Fruit fly (Drosophila melanogaster): Measurements from ENCODE around the gene iPLA2-VIA.

The iPLA2-VIA gene

dm6 chr3L:9853140-9853746 lies 10.9 kb downstream of the iPLA2-VIA start:
- TF ChIP-seq D1 (tag; optimal IDR thresholded peaks at IDR 0.05) (no peak), EcR (GFP tag; optimal IDR thresholded peaks at IDR 0.05) (no peak), CG10348 (GFP tag; IDR thresholded peaks at IDR 0.05) (no peak), CG8159 (tag; optimal IDR thresholded peaks at IDR 0.05) (peak; percentile 17), Ets98B (GFP tag; IDR thresholded peaks at IDR 0.05) (no peak), CG34367 (tag; optimal IDR thresholded peaks at IDR 0.05) (peak; percentile 61), CG14655 (GFP tag; optimal IDR thresholded peaks at IDR 0.05) (peak; percentile 28), CG9948 (tag; optimal IDR thresholded peaks at IDR 0.05) (no peak), gl (tag; optimal IDR thresholded peaks at IDR 0.05) (peak; percentile 25), fd96Ca (GFP tag; IDR thresholded peaks at IDR 0.05) (no peak), Pif1A (GFP tag; optimal IDR thresholded peaks at IDR 0.05) (peak; percentile 5), Snoo (tag; optimal IDR thresholded peaks at IDR 0.05) (no peak), rn (GFP tag; IDR thresholded peaks at IDR 0.05) (no peak), Pif1B (GFP tag; optimal IDR thresholded peaks at IDR 0.05) (no peak), CG15710 (tag; optimal IDR thresholded peaks at IDR 0.05) (peak; percentile 62), CG13204 (GFP tag; optimal IDR thresholded peaks at IDR 0.05) (peak; percentile 77), CG12605 (GFP tag; IDR thresholded peaks at IDR 0.05) (0 out of 2 replicates have a peak, but pooled peaks have one; percentile 14), CG17806 (tag; optimal IDR thresholded peaks at IDR 0.05) (no peak), CG8301 (tag; optimal IDR thresholded peaks at IDR 0.05) (no peak), CG32121 (GFP tag; IDR thresholded peaks at IDR 0.05) (no peak), CG4496 (GFP tag; IDR thresholded peaks at IDR 0.05) (0 out of 3 replicates have a peak, but pooled peaks have one; percentile 31)

dm6 chr3L:9851000-9851671 lies 13.0 kb downstream of the iPLA2-VIA start:
- peak; percentile 7 for TF ChIP-seq CG14655 (GFP tag; optimal IDR thresholded peaks at IDR 0.05)
- TF ChIP-seq Ets98B (GFP tag; IDR thresholded peaks at IDR 0.05), result no peak
- peak; percentile 14 for TF ChIP-seq CG15710 (tag; optimal IDR thresholded peaks at IDR 0.05)
- peak; percentile 32 for TF ChIP-seq CG17806 (tag; optimal IDR thresholded peaks at IDR 0.05)
- TF ChIP-seq D1 (tag; optimal IDR thresholded peaks at IDR 0.05), result no peak
- 0 out of 3 replicates have a peak, but pooled peaks have one; percentile 31 for TF ChIP-seq CG4496 (GFP tag; IDR thresholded peaks at IDR 0.05)
- TF ChIP-seq CG8159 (tag; optimal IDR thresholded peaks at IDR 0.05), result peak; percentile 22
- TF ChIP-seq Pif1A (GFP tag; optimal IDR thresholded peaks at IDR 0.05), result peak; percentile 3
- TF ChIP-seq CG9948 (tag; optimal IDR thresholded peaks at IDR 0.05), result peak; percentile 15

- TF ChIP-seq Snoo (tag; optimal IDR thresholded peaks at IDR 0.05), result no peak
- no peak for TF ChIP-seq CG8301 (tag; optimal IDR thresholded peaks at IDR 0.05)
- TF ChIP-seq CG9948 (tag; optimal IDR thresholded peaks at IDR 0.05), result no peak
- no peak for TF ChIP-seq CG8159 (tag; optimal IDR thresholded peaks at IDR 0.05)
- TF ChIP-seq CG10348 (GFP tag; IDR thresholded peaks at IDR 0.05), result no peak
- no peak for TF ChIP-seq Pif1B (GFP tag; optimal IDR thresholded peaks at IDR 0.05)
- TF ChIP-seq D1 (tag; optimal IDR thresholded peaks at IDR 0.05), result no peak
- TF ChIP-seq rn (GFP tag; IDR thresholded peaks at IDR 0.05), result no peak
- no peak for TF ChIP-seq Pif1A (GFP tag; optimal IDR thresholded peaks at IDR 0.05)
- TF ChIP-seq CG14655 (GFP tag; optimal IDR thresholded peaks at IDR 0.05), result no peak
- no peak for TF ChIP-seq fd96Ca (GFP tag; IDR thresholded peaks at IDR 0.05)
- no peak for TF ChIP-seq CG34367 (tag; optimal IDR thresholded peaks at IDR 0.05)
- TF ChIP-seq CG4496 (GFP tag; IDR thresholded peaks at IDR 0.05), result no peak
- no peak for TF ChIP-seq Ets98B (GFP tag; IDR thresholded peaks at IDR 0.05)
- TF ChIP-seq CG32121 (GFP tag; IDR thresholded peaks at IDR 0.05), result no peak
- no peak for TF ChIP-seq CG17806 (tag; optimal IDR thresholded peaks at IDR 0.05)
- no peak for TF ChIP-seq EcR (GFP tag; optimal IDR thresholded peaks at IDR 0.05)
- no peak for TF ChIP-seq gl (tag; optimal IDR thresholded peaks at IDR 0.05)
- TF ChIP-seq CG15710 (tag; optimal IDR thresholded peaks at IDR 0.05), result no peak
These were observed 14.0 kb downstream of the iPLA2-VIA start for dm6 chr3L:9850114-9850513.

dm6 chr3L:9848744-9849143 lies 15.4 kb downstream of the iPLA2-VIA start:
- no peak for TF ChIP-seq CG32121 (GFP tag; IDR thresholded peaks at IDR 0.05)
- TF ChIP-seq Snoo (tag; optimal IDR thresholded peaks at IDR 0.05), result no peak
- TF ChIP-seq CG15710 (tag; optimal IDR thresholded peaks at IDR 0.05), result peak; percentile 73
- TF ChIP-seq D1 (tag; optimal IDR thresholded peaks at IDR 0.05), result peak; percentile 46
- TF ChIP-seq CG34367 (tag; optimal IDR thresholded peaks at IDR 0.05), result peak; percentile 76
- no peak for TF ChIP-seq CG10348 (GFP tag; IDR thresholded peaks at IDR 0.05)
- TF ChIP-seq EcR (GFP tag; optimal IDR thresholded peaks at IDR 0.05), result peak; percentile 43
- peak; percentile 74 for TF ChIP-seq CG17806 (tag; optimal IDR thresholded peaks at IDR 0.05)
- TF ChIP-seq Ets98B (GFP tag; IDR thresholded peaks at IDR 0.05), result peak; percentile 65
- TF ChIP-seq CG4496 (GFP tag; IDR thresholded peaks at IDR 0.05), result peak; percentile 81; the same call in 2 of the 3 replicates
- peak; percentile 47; the same call in 1 of the 2 replicates for TF ChIP-seq rn (GFP tag; IDR thresholded peaks at IDR 0.05)
- peak; percentile 97 for TF ChIP-seq gl (tag; optimal IDR thresholded peaks at IDR 0.05)
- peak; percentile 91 for TF ChIP-seq Pif1A (GFP tag; optimal IDR thresholded peaks at IDR 0.05)
- peak; percentile 55; the same call in 2 of the 3 replicates for TF ChIP-seq fd96Ca (GFP tag; IDR thresholded peaks at IDR 0.05)
- peak; percentile 82 for TF ChIP-seq Pif1B (GFP tag; optimal IDR thresholded peaks at IDR 0.05)
- peak; percentile 84 for TF ChIP-seq CG8159 (tag; optimal IDR thresholded peaks at IDR 0.05)
- TF ChIP-seq CG13204 (GFP tag; optimal IDR thresholded peaks at IDR 0.05), result peak; percentile 85
- TF ChIP-seq CG9948 (tag; optimal IDR thresholded peaks at IDR 0.05), result peak; percentile 73
- TF ChIP-seq CG8301 (tag; optimal IDR thresholded peaks at IDR 0.05), result peak; percentile 69
- peak; percentile 90 for TF ChIP-seq CG14655 (GFP tag; optimal IDR thresholded peaks at IDR 0.05)
- TF ChIP-seq CG12605 (GFP tag; IDR thresholded peaks at IDR 0.05), result peak; percentile 93

dm6 chr3L:9847420-9847977 lies 16.6 kb downstream of the iPLA2-VIA start:
- TF ChIP-seq fd96Ca (GFP tag; IDR thresholded peaks at IDR 0.05) (0 out of 3 replicates have a peak, but pooled peaks have one; percentile 25), CG13204 (GFP tag; optimal IDR thresholded peaks at IDR 0.05) (no peak), CG8159 (tag; optimal IDR thresholded peaks at IDR 0.05) (no peak), Snoo (tag; optimal IDR thresholded peaks at IDR 0.05) (no peak), gl (tag; optimal IDR thresholded peaks at IDR 0.05) (no peak), Pif1B (GFP tag; optimal IDR thresholded peaks at IDR 0.05) (no peak), Pif1A (GFP tag; optimal IDR thresholded peaks at IDR 0.05) (peak; percentile 1), CG34367 (tag; optimal IDR thresholded peaks at IDR 0.05) (no peak), CG17806 (tag; optimal IDR thresholded peaks at IDR 0.05) (no peak), CG4496 (GFP tag; IDR thresholded peaks at IDR 0.05) (no peak), CG15710 (tag; optimal IDR thresholded peaks at IDR 0.05) (no peak), D1 (tag; optimal IDR thresholded peaks at IDR 0.05) (no peak), CG9948 (tag; optimal IDR thresholded peaks at IDR 0.05) (no peak), Ets98B (GFP tag; IDR thresholded peaks at IDR 0.05) (no peak)
